In the genomic region with DNA sequence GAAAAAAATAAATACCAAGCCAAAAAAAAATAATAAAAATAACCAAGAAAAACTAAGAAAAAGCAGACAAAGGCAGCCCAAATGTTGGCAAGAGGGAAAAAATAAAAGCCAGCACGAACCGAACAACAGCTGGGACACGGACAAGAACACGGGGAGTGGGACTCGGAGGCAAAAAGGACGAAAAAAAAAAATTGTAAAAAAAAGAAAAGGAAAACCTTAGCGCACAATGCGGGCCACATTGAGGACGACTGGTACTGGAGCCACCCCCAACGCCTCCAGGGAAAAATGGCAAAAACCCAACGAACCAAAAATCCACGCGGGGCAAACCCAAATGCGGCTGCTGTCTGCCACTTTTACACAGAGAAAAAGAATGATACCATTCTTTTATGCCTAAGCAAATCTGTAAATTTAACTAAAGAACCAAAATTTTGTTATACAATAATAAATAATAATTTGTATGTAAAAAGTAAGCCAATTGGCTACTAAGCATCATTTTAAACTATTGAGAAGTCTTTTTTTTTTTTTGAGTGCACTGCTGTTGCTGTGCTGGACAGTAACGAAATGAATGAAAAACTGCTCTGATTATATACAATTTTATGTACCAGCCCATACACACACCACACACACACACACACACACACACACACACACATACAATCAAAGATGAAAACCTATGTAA, we compare ENCODE assay signal across 1 fruit fly cellular context.
TF ChIP-seq lines count a peak whose summit lies in the region.

No protein-coding gene starts in this region.

TF ChIP-seq in whole organism, embryonic, 481 proteins besides CTCF, POLR2A, EP300 and RAD21 (continued from another document and continues in another):
- TF ChIP-seq CG18599 (GFP tag; optimal IDR thresholded peaks at IDR 0.05; lab: Kevin White, UChicago) (peak; percentile 97), nmo (GFP tag; optimal IDR thresholded peaks at IDR 0.05; lab: Kevin White, UChicago) (peak; percentile 75), cwo (GFP tag; optimal IDR thresholded peaks at IDR 0.05; lab: Kevin White, UChicago) (peak; percentile 87), jigr1 (GFP tag; IDR thresholded peaks at IDR 0.05; lab: Robert Waterston, UW) (peak; percentile 48; the same call in 1 of the 3 replicates), CG10543 (GFP tag; optimal IDR thresholded peaks at IDR 0.05; lab: Kevin White, UChicago) (peak; percentile 80), CG9609 (GFP tag; optimal IDR thresholded peaks at IDR 0.05; lab: Kevin White, UChicago) (no peak), ap (GFP tag; IDR thresholded peaks at IDR 0.05; lab: Robert Waterston, UW) (peak; percentile 45; the same call in 1 of the 2 replicates), fd102C (GFP tag; optimal IDR thresholded peaks at IDR 0.05; lab: Kevin White, UChicago) (no peak), nerfin-2 (GFP tag; IDR thresholded peaks at IDR 0.05; lab: Robert Waterston, UW; ENCODE audit: partially characterized antibody) (no peak), Jarid2 (GFP tag; optimal IDR thresholded peaks at IDR 0.05; lab: Kevin White, UChicago) (peak; percentile 33), Optix (GFP tag; IDR thresholded peaks at IDR 0.05; lab: Robert Waterston, UW) (no peak), Pdp1 (GFP tag; optimal IDR thresholded peaks at IDR 0.05; lab: Kevin White, UChicago) (peak; percentile 20 to 35), CG32767 (GFP tag; IDR thresholded peaks at IDR 0.05; lab: Robert Waterston, UW) (peak; percentile 23; the same call in 1 of the 2 replicates), CG15696 (tag; optimal IDR thresholded peaks at IDR 0.05; lab: Kevin White, UChicago) (peak; percentile 32), chif (GFP tag; optimal IDR thresholded peaks at IDR 0.05; lab: Kevin White, UChicago) (peak in 1 of 2 experiments; percentile 30), lmd (GFP tag; IDR thresholded peaks at IDR 0.05; lab: Robert Waterston, UW) (peak; percentile 80), lbe (GFP tag; optimal IDR thresholded peaks at IDR 0.05; lab: Kevin White, UChicago) (peak; percentile 27), exex (tag; optimal IDR thresholded peaks at IDR 0.05; lab: Kevin White, UChicago) (peak; percentile 69), Hand (GFP tag; optimal IDR thresholded peaks at IDR 0.05; lab: Kevin White, UChicago) (peak; percentile 85), Lhr (GFP tag; optimal IDR thresholded peaks at IDR 0.05; lab: Kevin White, UChicago) (no peak), CG6272 (GFP tag; IDR thresholded peaks at IDR 0.05; lab: Robert Waterston, UW) (peak; percentile 66), Lim3 (GFP tag; IDR thresholded peaks at IDR 0.05; lab: Robert Waterston, UW) (no peak), Sox102F (GFP tag; optimal IDR thresholded peaks at IDR 0.05; lab: Kevin White, UChicago) (peak; percentile 59), Oli (tag; optimal IDR thresholded peaks at IDR 0.05; lab: Kevin White, UChicago) (peak; percentile 64), Hsf (GFP tag; optimal IDR thresholded peaks at IDR 0.05; lab: Kevin White, UChicago) (peak; percentile 43), tio (GFP tag; optimal IDR thresholded peaks at IDR 0.05; lab: Kevin White, UChicago) (peak; percentile 44), fu2 (GFP tag; optimal IDR thresholded peaks at IDR 0.05; lab: Kevin White, UChicago) (peak; percentile 29), Ets65A (GFP tag; lab: Kevin White, UChicago) (peak; percentile 82), bcd (GFP tag; optimal IDR thresholded peaks at IDR 0.05; lab: Kevin White, UChicago) (peak; percentile 83), CG12219 (GFP tag; optimal IDR thresholded peaks at IDR 0.05; lab: Kevin White, UChicago) (peak; percentile 28), Poxn (GFP tag; IDR thresholded peaks at IDR 0.05; lab: Robert Waterston, UW) (no peak), HLH4C (GFP tag; IDR thresholded peaks at IDR 0.05; lab: Robert Waterston, UW; ENCODE audit: partially characterized antibody) (no peak), pzg (GFP tag; optimal IDR thresholded peaks at IDR 0.05; lab: Kevin White, UChicago) (no peak), fd96Cb (tag; optimal IDR thresholded peaks at IDR 0.05; lab: Kevin White, UChicago) (peak; percentile 50), CG12299 (tag; optimal IDR thresholded peaks at IDR 0.05; lab: Kevin White, UChicago) (peak; percentile 50), CG4854 (GFP tag; optimal IDR thresholded peaks at IDR 0.05; lab: Kevin White, UChicago) (no peak), CoRest (tag; optimal IDR thresholded peaks at IDR 0.05; lab: Kevin White, UChicago) (peak; percentile 76), CG3407 (GFP tag; optimal IDR thresholded peaks at IDR 0.05; lab: Kevin White, UChicago) (peak; percentile 25), HmgZ (tag; optimal IDR thresholded peaks at IDR 0.05; lab: Kevin White, UChicago) (peak; percentile 32), CG1024 (GFP tag; IDR thresholded peaks at IDR 0.05; lab: Robert Waterston, UW) (0 out of 2 replicates have a peak, but pooled peaks have one; percentile 14), bowl (GFP tag; IDR thresholded peaks at IDR 0.05; lab: Robert Waterston, UW) (peak; percentile 37; the same call in 1 of the 2 replicates), sc (optimal IDR thresholded peaks at IDR 0.05; lab: Kevin White, UChicago) (no peak), sc (GFP tag; optimal IDR thresholded peaks at IDR 0.05; lab: Kevin White, UChicago) (no peak), trem (tag; optimal IDR thresholded peaks at IDR 0.05; lab: Kevin White, UChicago) (peak; percentile 19), tap (tag; optimal IDR thresholded peaks at IDR 0.05; lab: Kevin White, UChicago) (peak; percentile 58), dpn (GFP tag; optimal IDR thresholded peaks at IDR 0.05; lab: Kevin White, UChicago) (peak; percentile 3 to 52), CG7556 (GFP tag; optimal IDR thresholded peaks at IDR 0.05; lab: Kevin White, UChicago) (peak; percentile 82), CG6765 (GFP tag; optimal IDR thresholded peaks at IDR 0.05; lab: Kevin White, UChicago) (peak; percentile 79), bsh (GFP tag; optimal IDR thresholded peaks at IDR 0.05; lab: Kevin White, UChicago) (peak in 1 of 2 experiments; percentile 48), NC2α (GFP tag; optimal IDR thresholded peaks at IDR 0.05; lab: Kevin White, UChicago) (no peak), CG9727 (GFP tag; optimal IDR thresholded peaks at IDR 0.05; lab: Kevin White, UChicago) (peak; percentile 82), CG13424 (tag; optimal IDR thresholded peaks at IDR 0.05; lab: Kevin White, UChicago) (peak; percentile 71), dan (GFP tag; IDR thresholded peaks at IDR 0.05; lab: Robert Waterston, UW) (no peak), C15 (GFP tag; IDR thresholded peaks at IDR 0.05; lab: Robert Waterston, UW) (0 out of 3 replicates have a peak, but pooled peaks have one; percentile 33), zf30C (GFP tag; optimal IDR thresholded peaks at IDR 0.05; lab: Kevin White, UChicago) (peak; percentile 59), ase (GFP tag; IDR thresholded peaks at IDR 0.05; lab: Robert Waterston, UW) (peak; percentile 73; the same call in 2 of the 3 replicates), Blimp-1 (GFP tag; optimal IDR thresholded peaks at IDR 0.05; lab: Kevin White, UChicago) (peak; percentile 72), Trl (optimal IDR thresholded peaks at IDR 0.05; lab: Kevin White, UChicago) (no peak), Trl (GFP tag; optimal IDR thresholded peaks at IDR 0.05; lab: Kevin White, UChicago) (peak; percentile 22), CG14860 (GFP tag; IDR thresholded peaks at IDR 0.05; lab: Robert Waterston, UW; ENCODE audit: partially characterized antibody) (no peak), CG17612 (GFP tag; IDR thresholded peaks at IDR 0.05; lab: Robert Waterston, UW) (peak; percentile 45; the same call in 1 of the 2 replicates), ro (GFP tag; IDR thresholded peaks at IDR 0.05; lab: Robert Waterston, UW) (peak; percentile 62), Med (GFP tag; lab: Kevin White, UChicago) (peak; percentile 21), Ada2b (GFP tag; IDR thresholded peaks at IDR 0.05; lab: Robert Waterston, UW) (peak; percentile 80), Dref (GFP tag; IDR thresholded peaks at IDR 0.05; lab: Robert Waterston, UW) (no peak), CG3281 (GFP tag; optimal IDR thresholded peaks at IDR 0.05; lab: Kevin White, UChicago) (peak; percentile 87), gsb (GFP tag; IDR thresholded peaks at IDR 0.05; lab: Robert Waterston, UW) (peak; percentile 60; the same call in 1 of the 2 replicates), vfl (GFP tag; optimal IDR thresholded peaks at IDR 0.05; lab: Kevin White, UChicago) (peak; percentile 6), CG4424 (GFP tag; optimal IDR thresholded peaks at IDR 0.05; lab: Kevin White, UChicago) (peak; percentile 62), Hmr (GFP tag; optimal IDR thresholded peaks at IDR 0.05; lab: Kevin White, UChicago) (peak; percentile 83), onecut (GFP tag; IDR thresholded peaks at IDR 0.05; lab: Robert Waterston, UW) (peak; percentile 69), CG14050 (GFP tag; IDR thresholded peaks at IDR 0.05; lab: Robert Waterston, UW) (peak; percentile 35; the same call in 1 of the 3 replicates), Dp (GFP tag; optimal IDR thresholded peaks at IDR 0.05; lab: Kevin White, UChicago) (no peak), hb (GFP tag; IDR thresholded peaks at IDR 0.05; lab: Robert Waterston, UW; ENCODE audit: partially characterized antibody) (no peak), HmgD (GFP tag; optimal IDR thresholded peaks at IDR 0.05; lab: Kevin White, UChicago) (no peak), CG6254 (GFP tag; optimal IDR thresholded peaks at IDR 0.05; lab: Kevin White, UChicago) (peak; percentile 39), ems (GFP tag; optimal IDR thresholded peaks at IDR 0.05; lab: Kevin White, UChicago) (no peak), CG30403 (GFP tag; optimal IDR thresholded peaks at IDR 0.05; lab: Kevin White, UChicago) (peak; percentile 70), lilli (GFP tag; optimal IDR thresholded peaks at IDR 0.05; lab: Kevin White, UChicago) (peak; percentile 71), unpg (GFP tag; optimal IDR thresholded peaks at IDR 0.05; lab: Kevin White, UChicago) (peak; percentile 63), CG7987 (GFP tag; optimal IDR thresholded peaks at IDR 0.05; lab: Kevin White, UChicago) (no peak), gem (tag; optimal IDR thresholded peaks at IDR 0.05; lab: Kevin White, UChicago) (peak; percentile 77), sisA (GFP tag; IDR thresholded peaks at IDR 0.05; lab: Robert Waterston, UW) (peak; percentile 61), CG12744 (GFP tag; optimal IDR thresholded peaks at IDR 0.05; lab: Kevin White, UChicago) (no peak), wor (GFP tag; IDR thresholded peaks at IDR 0.05; lab: Robert Waterston, UW) (peak; percentile 25; the same call in 1 of the 2 replicates), CG9215 (GFP tag; IDR thresholded peaks at IDR 0.05; lab: Robert Waterston, UW) (peak; percentile 70), Chrac-16 (GFP tag; optimal IDR thresholded peaks at IDR 0.05; lab: Kevin White, UChicago) (peak; percentile 15), croc (GFP tag; conservative IDR thresholded peaks at IDR 0.05; lab: Robert Waterston, UW) (peak; percentile 29; the same call in 1 of the 3 replicates), CG3847 (GFP tag; IDR thresholded peaks at IDR 0.05; lab: Robert Waterston, UW) (peak; percentile 59), unc-4 (GFP tag; IDR thresholded peaks at IDR 0.05; lab: Robert Waterston, UW; ENCODE audit: partially characterized antibody) (no peak), CG11696 (GFP tag; IDR thresholded peaks at IDR 0.05; lab: Robert Waterston, UW) (peak; percentile 64), slou (GFP tag; optimal IDR thresholded peaks at IDR 0.05; lab: Kevin White, UChicago) (peak; percentile 63), Deaf1 (tag; optimal IDR thresholded peaks at IDR 0.05; lab: Kevin White, UChicago) (peak; percentile 48), Ptx1 (GFP tag; IDR thresholded peaks at IDR 0.05; lab: Robert Waterston, UW) (peak; percentile 76), pan (optimal IDR thresholded peaks at IDR 0.05; lab: Kevin White, UChicago) (no peak), pan (GFP tag; optimal IDR thresholded peaks at IDR 0.05 in 1 of 2, IDR thresholded peaks at IDR 0.05 in 1 of 2) (peak in 1 of 2 experiments; percentile 86), CG31441 (GFP tag; IDR thresholded peaks at IDR 0.05; lab: Robert Waterston, UW) (peak; percentile 84), CG14710 (tag; optimal IDR thresholded peaks at IDR 0.05; lab: Kevin White, UChicago) (peak; percentile 33), Taf1 (GFP tag; IDR thresholded peaks at IDR 0.05; lab: Robert Waterston, UW) (peak; percentile 38; the same call in 1 of the 2 replicates), CG14014 (GFP tag; IDR thresholded peaks at IDR 0.05; lab: Robert Waterston, UW) (peak; percentile 88), CG7786 (GFP tag; optimal IDR thresholded peaks at IDR 0.05; lab: Kevin White, UChicago) (no peak), Aef1 (GFP tag; IDR thresholded peaks at IDR 0.05; lab: Robert Waterston, UW) (peak; percentile 84), CG10654 (GFP tag; optimal IDR thresholded peaks at IDR 0.05; lab: Kevin White, UChicago) (peak; percentile 19), chn (GFP tag; optimal IDR thresholded peaks at IDR 0.05; lab: Kevin White, UChicago) (no peak), dati (GFP tag; IDR thresholded peaks at IDR 0.05; lab: Robert Waterston, UW) (no peak), CG11504 (tag; optimal IDR thresholded peaks at IDR 0.05; lab: Kevin White, UChicago) (peak; percentile 89), oc (tag; optimal IDR thresholded peaks at IDR 0.05; lab: Kevin White, UChicago) (no peak), CG43689 (GFP tag; IDR thresholded peaks at IDR 0.05; lab: Robert Waterston, UW) (no peak), Hr3 (GFP tag; optimal IDR thresholded peaks at IDR 0.05; lab: Kevin White, UChicago) (peak; percentile 49), CG12155 (GFP tag; optimal IDR thresholded peaks at IDR 0.05; lab: Kevin White, UChicago) (peak; percentile 12), her (GFP tag; optimal IDR thresholded peaks at IDR 0.05; lab: Kevin White, UChicago) (no peak), CG12769 (tag; optimal IDR thresholded peaks at IDR 0.05; lab: Kevin White, UChicago) (peak; percentile 60), Nf-YC (tag; optimal IDR thresholded peaks at IDR 0.05; lab: Kevin White, UChicago) (peak; percentile 62), sd (tag; optimal IDR thresholded peaks at IDR 0.05; lab: Kevin White, UChicago) (peak; percentile 42), CG2875 (GFP tag; optimal IDR thresholded peaks at IDR 0.05; lab: Kevin White, UChicago) (no peak), Asciz (GFP tag; optimal IDR thresholded peaks at IDR 0.05; lab: Kevin White, UChicago) (peak; percentile 69), CG9876 (GFP tag; optimal IDR thresholded peaks at IDR 0.05; lab: Kevin White, UChicago) (no peak), CG31388 (GFP tag; optimal IDR thresholded peaks at IDR 0.05; lab: Kevin White, UChicago) (no peak), toy (GFP tag; IDR thresholded peaks at IDR 0.05; lab: Robert Waterston, UW) (peak; percentile 58; the same call in 1 of the 2 replicates), E2f2 (GFP tag; IDR thresholded peaks at IDR 0.05; lab: Robert Waterston, UW) (peak; percentile 33; the same call in 1 of the 2 replicates), CG1832 (GFP tag; optimal IDR thresholded peaks at IDR 0.05; lab: Kevin White, UChicago) (no peak), mld (GFP tag; IDR thresholded peaks at IDR 0.05; lab: Robert Waterston, UW; ENCODE audit: partially characterized antibody) (no peak)
